Worm (Caenorhabditis elegans) whole organism, midembryonic: ENCODE measurements around the gene F28C10.3.

Experiments used
- T22C8.4 ChIP-seq: fragments of 200-800 bp; sonication (Bioruptor generic); IDR thresholded peaks from 2 replicates; pipeline ENCODE4 v1.3.6; 2022; ENCODE audit warnings: missing genetic modification characterization, missing compliant biosample characterization
- cog-1 ChIP-seq: sonication (generic microtip); optimal IDR thresholded peaks from 2 replicates; lab custom pipeline; 2016; ENCODE audit warnings: missing genetic modification characterization, missing compliant biosample characterization
- flt-1 ChIP-seq: fragments of 200-800 bp; sonication (Bioruptor generic); IDR thresholded peaks from 2 replicates; pipeline ENCODE4 v1.3.6; 2022; ENCODE audit warnings: missing genetic modification characterization, missing compliant biosample characterization
- klf-2 ChIP-seq: fragments of 200-800 bp; sonication (Bioruptor generic); conservative IDR thresholded peaks from 2 replicates; pipeline ENCODE4 v1.3.6; 2022; ENCODE audit warnings: missing genetic modification reagents, missing genetic modification characterization, missing compliant biosample characterization
- med-1 ChIP-seq: sonication (generic microtip); optimal IDR thresholded peaks from 2 replicates; lab custom pipeline; 2017; ENCODE audit warnings: missing genetic modification characterization, mild to moderate bottlenecking, missing compliant biosample characterization, antibody characterized with exemption, missing genetic modification reagents; ENCODE audit not compliant: insufficient read depth
- ref-1 ChIP-seq: fragments of 200-800 bp; sonication (Bioruptor generic); conservative IDR thresholded peaks from 2 replicates; pipeline ENCODE4 v1.3.6; 2022; ENCODE audit warnings: missing genetic modification reagents, missing genetic modification characterization, missing compliant biosample characterization
- tab-1 ChIP-seq: fragments of 200-800 bp; sonication (Bioruptor generic); IDR thresholded peaks from 2 replicates; pipeline ENCODE4 v1.3.6; 2022; ENCODE audit warnings: missing genetic modification characterization, missing compliant biosample characterization
- ztf-23 ChIP-seq: fragments of 200-800 bp; sonication (Bioruptor generic); IDR thresholded peaks from 2 replicates; pipeline ENCODE4 v1.3.6; 2022; ENCODE audit warnings: missing genetic modification reagents, missing genetic modification characterization, missing compliant biosample characterization
- ztf-29 ChIP-seq: fragments of 200-800 bp; sonication (Bioruptor generic); IDR thresholded peaks from 2 replicates; pipeline ENCODE4 v1.3.6; 2022; ENCODE audit warnings: missing genetic modification reagents, missing genetic modification characterization, missing compliant biosample characterization

F28C10.3 gene

ce11 chrX:535728-536127 lies at the start of gene F28C10.3:
F28C10.3 (minus strand) TSS chrX:535828.
- 0 out of 2 replicates have a peak, but pooled peaks have one; percentile 36 for TF ChIP-seq ztf-23 (GFP tag; lab: Robert Waterston, UW)
- no peak for TF ChIP-seq flt-1
- TF ChIP-seq ref-1 = no peak
- peak; percentile 68 for TF ChIP-seq cog-1 (tag; lab: Kevin White, UChicago)
- no peak for TF ChIP-seq ztf-29
- no peak for TF ChIP-seq med-1 (GFP tag; lab: Kevin White, UChicago)
- no peak for TF ChIP-seq tab-1

- TF ChIP-seq ztf-23 (GFP tag; lab: Robert Waterston, UW) (no peak), ref-1 (no peak), flt-1 (no peak), med-1 (GFP tag; lab: Kevin White, UChicago) (no peak), ztf-29 (no peak), T22C8.4 (GFP tag; lab: Robert Waterston, UW) (no peak), tab-1 (no peak), klf-2 (GFP tag; lab: Robert Waterston, UW) (no peak), cog-1 (tag; lab: Kevin White, UChicago) (no peak)
Observed at ce11 chrX:581754-582153, 46.1 kb upstream of the F28C10.3 start.

ce11 chrX:575084-575483 lies 39.5 kb upstream of the F28C10.3 start:
- TF ChIP-seq ref-1 = no peak
- TF ChIP-seq ztf-23 (GFP tag; lab: Robert Waterston, UW) = no peak
- no peak for TF ChIP-seq flt-1
- TF ChIP-seq tab-1 = no peak

ce11 chrX:573270-573669 lies 37.6 kb upstream of the F28C10.3 start:
- TF ChIP-seq cog-1 (tag; lab: Kevin White, UChicago) (no peak), flt-1 (no peak), klf-2 (GFP tag; lab: Robert Waterston, UW) (no peak), med-1 (GFP tag; lab: Kevin White, UChicago) (no peak), ztf-29 (no peak), T22C8.4 (GFP tag; lab: Robert Waterston, UW) (no peak), tab-1 (no peak), ref-1 (no peak), ztf-23 (GFP tag; lab: Robert Waterston, UW) (no peak)

- no peak for TF ChIP-seq klf-2 (GFP tag; lab: Robert Waterston, UW)
Observed at ce11 chrX:572601-573000, 37.0 kb upstream of the F28C10.3 start, which contains the start of gene mrp-2. mrp-2 (minus strand) TSS chrX:572701.

- no peak for TF ChIP-seq ztf-23 (GFP tag; lab: Robert Waterston, UW)
- TF ChIP-seq klf-2 (GFP tag; lab: Robert Waterston, UW) = no peak
- no peak for TF ChIP-seq ztf-29
- no peak for TF ChIP-seq T22C8.4 (GFP tag; lab: Robert Waterston, UW)
- TF ChIP-seq cog-1 (tag; lab: Kevin White, UChicago) = no peak
- TF ChIP-seq tab-1 = no peak
- TF ChIP-seq ref-1 = no peak
- TF ChIP-seq med-1 (GFP tag; lab: Kevin White, UChicago) = no peak
- TF ChIP-seq flt-1 = no peak
Observed at ce11 chrX:571367-571766, 35.7 kb upstream of the F28C10.3 start.

ce11 chrX:557857-558256 lies 22.2 kb upstream of the F28C10.3 start, which contains the start of gene nas-38:
nas-38 (plus strand) TSS chrX:558157.
- TF ChIP-seq ref-1 (no peak), med-1 (GFP tag; lab: Kevin White, UChicago) (no peak), ztf-29 (no peak), ztf-23 (GFP tag; lab: Robert Waterston, UW) (no peak), T22C8.4 (GFP tag; lab: Robert Waterston, UW) (no peak), cog-1 (tag; lab: Kevin White, UChicago) (no peak), tab-1 (no peak), flt-1 (no peak), klf-2 (GFP tag; lab: Robert Waterston, UW) (no peak)

ce11 chrX:557195-557594 lies 21.6 kb upstream of the F28C10.3 start, which contains the start of gene hlh-19:
hlh-19 (minus strand) TSS chrX:557295.
- no peak for TF ChIP-seq cog-1 (tag; lab: Kevin White, UChicago)
- TF ChIP-seq ref-1 = no peak
- no peak for TF ChIP-seq tab-1

- TF ChIP-seq ztf-29 (no peak), flt-1 (no peak), ztf-23 (GFP tag; lab: Robert Waterston, UW) (no peak), med-1 (GFP tag; lab: Kevin White, UChicago) (no peak), cog-1 (tag; lab: Kevin White, UChicago) (no peak), T22C8.4 (GFP tag; lab: Robert Waterston, UW) (no peak), ref-1 (no peak), klf-2 (GFP tag; lab: Robert Waterston, UW) (no peak), tab-1 (no peak)
Observed at ce11 chrX:555043-555791, 19.6 kb upstream of the F28C10.3 start.

ce11 chrX:553875-554274 lies 18.2 kb upstream of the F28C10.3 start, which contains the start of gene F57C12.6:
F57C12.6 (minus strand) TSS chrX:553975.
- TF ChIP-seq ztf-23 (GFP tag; lab: Robert Waterston, UW) = no peak
- no peak for TF ChIP-seq ref-1

- no peak for TF ChIP-seq ref-1
- TF ChIP-seq flt-1 = no peak
- TF ChIP-seq ztf-29 = no peak
- no peak for TF ChIP-seq med-1 (GFP tag; lab: Kevin White, UChicago)
- TF ChIP-seq klf-2 (GFP tag; lab: Robert Waterston, UW) = no peak
- TF ChIP-seq T22C8.4 (GFP tag; lab: Robert Waterston, UW) = no peak
- TF ChIP-seq cog-1 (tag; lab: Kevin White, UChicago) = no peak
- TF ChIP-seq tab-1 = no peak
Observed at ce11 chrX:553420-553819, 17.8 kb upstream of the F28C10.3 start.
